Worm (Caenorhabditis elegans): Measurements from ENCODE around the gene rexd-1.
A peak's percentile ranks its signal among the peaks of the same experiment; 100 is the strongest.

The rexd-1 gene

DNA sequence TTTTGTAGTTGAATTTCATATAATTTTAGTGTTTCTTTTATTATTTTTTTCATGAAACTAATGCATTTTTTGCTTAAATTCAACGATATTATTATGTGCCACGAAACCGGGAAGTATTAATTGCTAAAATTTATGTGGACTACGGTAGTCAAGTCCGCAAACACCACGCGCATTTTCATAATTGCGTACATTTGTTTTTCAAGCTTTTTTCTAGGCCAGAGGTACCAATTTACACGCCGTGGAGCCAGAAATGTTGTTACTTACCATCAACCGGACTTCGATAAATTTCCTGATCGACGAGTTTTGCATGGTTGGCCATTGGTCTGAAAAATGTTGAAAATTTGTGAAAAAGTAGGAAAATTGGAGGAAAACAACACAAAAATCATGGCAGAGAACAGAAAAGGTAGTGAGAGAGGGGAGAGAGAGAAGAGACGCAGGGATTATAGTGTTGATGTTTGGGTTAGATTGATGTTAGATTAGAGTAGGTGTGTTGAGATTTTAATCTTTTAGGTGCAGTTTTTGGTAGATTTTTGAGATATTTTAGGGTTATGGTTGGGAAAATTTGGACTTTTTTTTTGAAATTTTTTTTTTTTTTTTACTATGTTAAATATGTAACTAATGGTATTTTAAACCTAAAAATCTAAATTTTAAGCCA, 16.2 kb upstream of the rexd-1 start, which contains the start of gene clp-4:
TSS of gene clp-4 (minus strand) at position 323 of the 655 bp plus-strand sequence.
- peak; percentile 32 for TF ChIP-seq lin-14 (GFP tag; optimal IDR thresholded peaks at IDR 0.05)
- peak; percentile 8 to 85 for TF ChIP-seq lsy-2 (tag; optimal IDR thresholded peaks at IDR 0.05)
- TF ChIP-seq nhr-71 (tag; optimal IDR thresholded peaks at IDR 0.05), result peak; percentile 21
- no peak for TF ChIP-seq unc-130 (tag; optimal IDR thresholded peaks at IDR 0.05)
- TF ChIP-seq nhr-85 (tag), result peak; percentile 83
- TF ChIP-seq efl-3 (GFP tag; optimal IDR thresholded peaks at IDR 0.05), result no peak
- no peak for TF ChIP-seq efl-1 (optimal IDR thresholded peaks at IDR 0.05)
- peak in 1 of 2 experiments; percentile 84 for TF ChIP-seq efl-1 (GFP tag; optimal IDR thresholded peaks at IDR 0.05 in 1 of 2)
- TF ChIP-seq vab-15 (tag; optimal IDR thresholded peaks at IDR 0.05), result no peak
- TF ChIP-seq snu-23 (GFP tag; optimal IDR thresholded peaks at IDR 0.05), result peak; percentile 23

- no peak for TF ChIP-seq sptf-1 (tag; optimal IDR thresholded peaks at IDR 0.05)
- TF ChIP-seq fkh-8 (tag; optimal IDR thresholded peaks at IDR 0.05), result peak; percentile 18
- TF ChIP-seq grh-1 (GFP tag; IDR thresholded peaks at IDR 0.05), result no peak
- TF ChIP-seq C16A3.4 (tag; optimal IDR thresholded peaks at IDR 0.05), result no peak
- TF ChIP-seq nhr-28 (tag; optimal IDR thresholded peaks at IDR 0.05), result no peak
- no peak for TF ChIP-seq aly-2 (tag; optimal IDR thresholded peaks at IDR 0.05)
- no peak for TF ChIP-seq tlp-1 (tag; optimal IDR thresholded peaks at IDR 0.05)
- TF ChIP-seq mdl-1 (tag; optimal IDR thresholded peaks at IDR 0.05), result no peak
- TF ChIP-seq F16B12.6 (tag; optimal IDR thresholded peaks at IDR 0.05), result no peak
- TF ChIP-seq nhr-11 (tag; optimal IDR thresholded peaks at IDR 0.05), result no peak
- TF ChIP-seq blmp-1 (tag; optimal IDR thresholded peaks at IDR 0.05), result peak; percentile 20
- TF ChIP-seq egl-27 (tag; optimal IDR thresholded peaks at IDR 0.05), result no peak
- TF ChIP-seq skn-1 (tag; optimal IDR thresholded peaks at IDR 0.05), result no peak
- no peak for TF ChIP-seq ceh-88 (GFP tag; IDR thresholded peaks at IDR 0.05)
- TF ChIP-seq xbp-1 (tag; optimal IDR thresholded peaks at IDR 0.05), result no peak
- peak; percentile 57 for TF ChIP-seq nhr-85 (tag)
- peak; percentile 54 for TF ChIP-seq nhr-71 (tag; optimal IDR thresholded peaks at IDR 0.05)
- TF ChIP-seq unc-98 (GFP tag; IDR thresholded peaks at IDR 0.05), result no peak
- TF ChIP-seq lin-35 (GFP tag; optimal IDR thresholded peaks at IDR 0.05), result peak in 1 of 2 experiments; percentile 12
- TF ChIP-seq unc-30 (tag; optimal IDR thresholded peaks at IDR 0.05), result no peak
- TF ChIP-seq hpl-2 (GFP tag; optimal IDR thresholded peaks at IDR 0.05), result no peak
- TF ChIP-seq mep-1 (tag; optimal IDR thresholded peaks at IDR 0.05), result peak; percentile 28
- peak; percentile 63 to 66 for TF ChIP-seq lsy-2 (tag; optimal IDR thresholded peaks at IDR 0.05)
- TF ChIP-seq swsn-7 (tag; optimal IDR thresholded peaks at IDR 0.05), result peak; percentile 29
- no peak for TF ChIP-seq nhr-84 (tag; optimal IDR thresholded peaks at IDR 0.05)
- no peak for TF ChIP-seq mef-2 (tag; optimal IDR thresholded peaks at IDR 0.05)
- TF ChIP-seq hlh-4 (tag; optimal IDR thresholded peaks at IDR 0.05), result no peak
- no peak for TF ChIP-seq ceh-8 (GFP tag; optimal IDR thresholded peaks at IDR 0.05)
- TF ChIP-seq nhr-12 (tag; optimal IDR thresholded peaks at IDR 0.05), result no peak
- TF ChIP-seq nhr-90 (tag; optimal IDR thresholded peaks at IDR 0.05; ENCODE audit: poor library complexity), result no peak
- peak; percentile 19 for TF ChIP-seq nhr-47 (tag; optimal IDR thresholded peaks at IDR 0.05)
- peak; percentile 5 for TF ChIP-seq lin-13 (GFP tag; optimal IDR thresholded peaks at IDR 0.05)
- TF ChIP-seq dpl-1 (GFP tag; optimal IDR thresholded peaks at IDR 0.05), result peak in 1 of 3 experiments; percentile 42
- TF ChIP-seq ceh-63 (GFP tag; optimal IDR thresholded peaks at IDR 0.05), result no peak
- TF ChIP-seq ceh-82 (tag; optimal IDR thresholded peaks at IDR 0.05), result peak in 1 of 3 experiments; percentile 33
- TF ChIP-seq unc-86 (tag; optimal IDR thresholded peaks at IDR 0.05), result no peak
- TF ChIP-seq lin-14 (GFP tag; optimal IDR thresholded peaks at IDR 0.05), result peak; percentile 91
- no peak for TF ChIP-seq elt-2 (tag; optimal IDR thresholded peaks at IDR 0.05)
- peak; percentile 62 for TF ChIP-seq snu-23 (GFP tag; optimal IDR thresholded peaks at IDR 0.05)
- no peak for TF ChIP-seq irx-1 (tag; optimal IDR thresholded peaks at IDR 0.05)
- TF ChIP-seq pax-3 (tag; optimal IDR thresholded peaks at IDR 0.05), result no peak
- TF ChIP-seq ztf-4 (tag; optimal IDR thresholded peaks at IDR 0.05), result no peak
- TF ChIP-seq rnt-1 (tag; optimal IDR thresholded peaks at IDR 0.05), result no peak
- TF ChIP-seq ceh-90 (tag; optimal IDR thresholded peaks at IDR 0.05), result no peak
- 0 out of 2 replicates have a peak, but pooled peaks have one; percentile 5 for TF ChIP-seq nhr-19 (GFP tag; conservative IDR thresholded peaks at IDR 0.05)
Measured at ce11 chrIII:1819049-1819597, 15.2 kb upstream of the rexd-1 start.

Measured in whole organism, L1 larva.